Worm (Caenorhabditis elegans) whole organism, L1 larva: ENCODE measurements around the gene R05G6.4.
A peak's percentile ranks its signal among the peaks of the same experiment; 100 is the strongest.

Experiments used
- F16B12.6 ChIP-seq: fragments of 150-350 bp; optimal IDR thresholded peaks from 2 replicates; lab custom pipeline; 2014; ENCODE audit warnings: missing biosample characterization, missing genetic modification characterization
- Y116A8C.19 ChIP-seq: sonication (generic microtip); optimal IDR thresholded peaks from 2 replicates; lab custom pipeline; 2016; ENCODE audit warnings: missing compliant biosample characterization, missing genetic modification characterization, borderline replicate concordance
- aha-1 ChIP-seq: fragments of 150-350 bp; optimal IDR thresholded peaks from 2 replicates; lab custom pipeline; 2014; ENCODE audit warnings: missing biosample characterization, missing genetic modification characterization
- blmp-1 ChIP-seq: fragments of 150-350 bp; optimal IDR thresholded peaks from 2 replicates; lab custom pipeline; 2014; ENCODE audit warnings: missing biosample characterization, missing genetic modification characterization
- ceh-63 ChIP-seq: fragments of 200-800 bp; sonication (Bioruptor generic); optimal IDR thresholded peaks from 2 replicates; lab custom pipeline; 2018; ENCODE audit warnings: mild to moderate bottlenecking, missing genetic modification characterization, missing compliant biosample characterization
- ceh-8 ChIP-seq: fragments of 200-800 bp; sonication (Bioruptor generic); optimal IDR thresholded peaks from 2 replicates; lab custom pipeline; 2018; ENCODE audit warnings: mild to moderate bottlenecking, missing genetic modification characterization, moderate library complexity, missing compliant biosample characterization
- ceh-82 ChIP-seq, 3 experiments: fragments of 150-350 bp in 1 of 3; sonication (generic microtip) in 2 of 3; optimal IDR thresholded peaks; 2 replicates each; lab custom pipeline; 2014 to 2017; ENCODE audit warnings: missing biosample characterization in 3 of 3, missing genetic modification characterization in 3 of 3
- ceh-88 ChIP-seq: fragments of 200-800 bp; sonication (Bioruptor generic); IDR thresholded peaks from 2 replicates; pipeline ENCODE4 v1.3.6; 2022; ENCODE audit warnings: missing genetic modification characterization, missing compliant biosample characterization
- ceh-90 ChIP-seq: sonication (generic microtip); optimal IDR thresholded peaks from 2 replicates; lab custom pipeline; 2016; ENCODE audit warnings: missing genetic modification characterization, missing compliant biosample characterization
- ces-1 ChIP-seq: fragments of 150-350 bp; optimal IDR thresholded peaks from 2 replicates; lab custom pipeline; 2014; ENCODE audit warnings: missing biosample characterization, missing genetic modification reagents, missing genetic modification characterization
- dpl-1 ChIP-seq, 3 experiments: fragments of 150-350 bp in 2 of 3; sonication (generic microtip) in 1 of 3; optimal IDR thresholded peaks; 2 replicates each; lab custom pipeline; 2014 to 2017; ENCODE audit warnings: missing biosample characterization in 3 of 3, missing genetic modification characterization in 3 of 3, missing genetic modification reagents in 3 of 3
- dsc-1 ChIP-seq: sonication (generic microtip); optimal IDR thresholded peaks from 2 replicates; lab custom pipeline; 2016; ENCODE audit warnings: mild to moderate bottlenecking, missing genetic modification characterization, missing compliant biosample characterization
- efl-1 ChIP-seq, 4 experiments: fragments of 150-350 bp; optimal IDR thresholded peaks in 3 of 4; peaks in 1 of 4; 1 replicate in 1 of 4; 2 replicates in 3 of 4; lab custom pipeline; 2014; ENCODE audit warnings: missing biosample characterization in 2 of 4, missing genetic modification characterization in 2 of 4, missing genetic modification reagents in 2 of 4
- efl-3 ChIP-seq: fragments of 200-800 bp; sonication (Bioruptor generic); optimal IDR thresholded peaks from 2 replicates; lab custom pipeline; 2018; ENCODE audit warnings: mild to moderate bottlenecking, missing genetic modification characterization, missing compliant biosample characterization
- elt-2 ChIP-seq: sonication (generic microtip); optimal IDR thresholded peaks from 2 replicates; lab custom pipeline; 2016; ENCODE audit warnings: missing genetic modification characterization, mild to moderate bottlenecking, inconsistent platforms, missing compliant biosample characterization, missing genetic modification reagents
- elt-3 ChIP-seq, 6 experiments: fragments of 150-350 bp in 1 of 6; sonication (generic microtip); optimal IDR thresholded peaks; 2 replicates each; lab custom pipeline; 2017 to 2018; ENCODE audit warnings: missing biosample characterization in 6 of 6, missing genetic modification characterization in 6 of 6, inconsistent platforms in 1 of 6
- ets-5 ChIP-seq: fragments of 200-800 bp; sonication (Bioruptor generic); IDR thresholded peaks from 2 replicates; pipeline ENCODE4 v1.3.6; 2022; ENCODE audit warnings: missing genetic modification characterization, missing compliant biosample characterization
- fkh-10 ChIP-seq: sonication (generic microtip); optimal IDR thresholded peaks from 2 replicates; lab custom pipeline; 2017; ENCODE audit warnings: missing biosample characterization, missing genetic modification reagents, missing genetic modification characterization
- fkh-4 ChIP-seq: sonication (generic microtip); optimal IDR thresholded peaks from 2 replicates; lab custom pipeline; 2016; ENCODE audit warnings: missing compliant biosample characterization, missing genetic modification characterization, borderline replicate concordance
- fkh-8 ChIP-seq: sonication (generic microtip); optimal IDR thresholded peaks from 2 replicates; lab custom pipeline; 2016; ENCODE audit warnings: mild to moderate bottlenecking, missing genetic modification characterization, missing compliant biosample characterization
- fos-1 ChIP-seq: fragments of 150-350 bp; optimal IDR thresholded peaks from 2 replicates; lab custom pipeline; 2014; ENCODE audit warnings: missing biosample characterization, missing genetic modification characterization
- hlh-17 ChIP-seq: fragments of 200-800 bp; sonication (Bioruptor generic); optimal IDR thresholded peaks from 2 replicates; lab custom pipeline; 2018; ENCODE audit warnings: missing genetic modification characterization, mild to moderate bottlenecking, missing compliant biosample characterization, moderate library complexity, borderline replicate concordance
- hlh-4 ChIP-seq: sonication (generic microtip); optimal IDR thresholded peaks from 2 replicates; lab custom pipeline; 2016; ENCODE audit warnings: mild to moderate bottlenecking, missing genetic modification characterization, missing compliant biosample characterization
- lin-14 ChIP-seq: fragments of 200-800 bp; sonication (Bioruptor generic); optimal IDR thresholded peaks from 2 replicates; lab custom pipeline; 2018; ENCODE audit warnings: mild to moderate bottlenecking, missing genetic modification characterization, moderate library complexity, missing compliant biosample characterization
- lin-15B ChIP-seq: fragments of 150-350 bp; sonication (generic microtip); optimal IDR thresholded peaks from 3 replicates; lab custom pipeline; 2014; ENCODE audit warnings: missing biosample characterization, missing genetic modification characterization
- lin-35 ChIP-seq, 2 experiments: fragments of 150-350 bp; optimal IDR thresholded peaks; 2 replicates each; lab custom pipeline; 2014; ENCODE audit warnings: missing biosample characterization in 2 of 2, missing genetic modification characterization in 2 of 2, missing genetic modification reagents in 2 of 2
- lsy-2 ChIP-seq, 2 experiments: fragments of 150-350 bp; optimal IDR thresholded peaks; 2 replicates each; lab custom pipeline; 2014; ENCODE audit warnings: missing biosample characterization in 2 of 2, missing genetic modification characterization in 2 of 2
- mab-9 ChIP-seq: fragments of 200-800 bp; sonication (Bioruptor generic); IDR thresholded peaks from 2 replicates; pipeline ENCODE4 v1.3.6; 2022; ENCODE audit warnings: missing genetic modification reagents, missing genetic modification characterization, missing compliant biosample characterization
- mdl-1 ChIP-seq, 2 experiments: fragments of 150-350 bp; optimal IDR thresholded peaks; 2 replicates each; lab custom pipeline; 2014 to 2017; ENCODE audit warnings: missing biosample characterization in 2 of 2, missing genetic modification characterization in 2 of 2, inconsistent platforms in 1 of 2
- mep-1 ChIP-seq: fragments of 150-350 bp; optimal IDR thresholded peaks from 2 replicates; lab custom pipeline; 2014; ENCODE audit warnings: missing biosample characterization, missing genetic modification characterization
- nhr-12 ChIP-seq: sonication (generic microtip); optimal IDR thresholded peaks from 2 replicates; lab custom pipeline; 2017; ENCODE audit warnings: missing biosample characterization, missing genetic modification characterization
- nhr-20 ChIP-seq: sonication (generic microtip); optimal IDR thresholded peaks from 2 replicates; lab custom pipeline; 2016; ENCODE audit warnings: mild to moderate bottlenecking, missing genetic modification characterization, missing compliant biosample characterization
- nhr-71 ChIP-seq: sonication (generic microtip); optimal IDR thresholded peaks from 2 replicates; lab custom pipeline; 2016; ENCODE audit warnings: mild to moderate bottlenecking, missing genetic modification characterization, moderate library complexity, missing compliant biosample characterization
- nhr-90 ChIP-seq: sonication (generic microtip); optimal IDR thresholded peaks from 2 replicates; lab custom pipeline; 2016; ENCODE audit warnings: mild to moderate bottlenecking, missing genetic modification characterization, missing compliant biosample characterization; ENCODE audit not compliant: poor library complexity
- pax-3 ChIP-seq: fragments of 200-800 bp; sonication (Bioruptor generic); optimal IDR thresholded peaks from 2 replicates; lab custom pipeline; 2018; ENCODE audit warnings: mild to moderate bottlenecking, missing genetic modification characterization, moderate library complexity, missing compliant biosample characterization
- pqm-1 ChIP-seq: sonication (generic microtip); optimal IDR thresholded peaks from 3 replicates; lab custom pipeline; 2017; ENCODE audit warnings: missing biosample characterization, missing genetic modification characterization
- rnt-1 ChIP-seq: sonication (generic microtip); optimal IDR thresholded peaks from 2 replicates; lab custom pipeline; 2016; ENCODE audit warnings: mild to moderate bottlenecking, missing genetic modification characterization, moderate library complexity, missing compliant biosample characterization
- snu-23 ChIP-seq: sonication (generic microtip); optimal IDR thresholded peaks from 2 replicates; lab custom pipeline; 2016; ENCODE audit warnings: missing genetic modification characterization, missing compliant biosample characterization
- swsn-7 ChIP-seq: sonication (generic microtip); optimal IDR thresholded peaks from 2 replicates; lab custom pipeline; 2016; ENCODE audit warnings: missing genetic modification characterization, missing compliant biosample characterization
- tbx-2 ChIP-seq: sonication (generic microtip); optimal IDR thresholded peaks from 2 replicates; lab custom pipeline; 2016; ENCODE audit warnings: missing genetic modification characterization, missing compliant biosample characterization
- tlp-1 ChIP-seq: fragments of 150-350 bp; optimal IDR thresholded peaks from 2 replicates; lab custom pipeline; 2014; ENCODE audit warnings: missing biosample characterization, missing genetic modification characterization
- unc-30 ChIP-seq: sonication (generic microtip); optimal IDR thresholded peaks from 2 replicates; lab custom pipeline; 2017; ENCODE audit warnings: missing biosample characterization, missing genetic modification characterization
- unc-86 ChIP-seq: sonication (generic microtip); optimal IDR thresholded peaks from 2 replicates; lab custom pipeline; 2016; ENCODE audit warnings: missing genetic modification characterization, missing compliant biosample characterization
- ztf-11 ChIP-seq, 2 experiments: sonication (generic microtip); optimal IDR thresholded peaks; 2 replicates each; lab custom pipeline; 2016 to 2017; ENCODE audit warnings: missing genetic modification characterization in 2 of 2, missing biosample characterization in 1 of 2, missing compliant biosample characterization in 1 of 2

Gene R05G6.4

DNA sequence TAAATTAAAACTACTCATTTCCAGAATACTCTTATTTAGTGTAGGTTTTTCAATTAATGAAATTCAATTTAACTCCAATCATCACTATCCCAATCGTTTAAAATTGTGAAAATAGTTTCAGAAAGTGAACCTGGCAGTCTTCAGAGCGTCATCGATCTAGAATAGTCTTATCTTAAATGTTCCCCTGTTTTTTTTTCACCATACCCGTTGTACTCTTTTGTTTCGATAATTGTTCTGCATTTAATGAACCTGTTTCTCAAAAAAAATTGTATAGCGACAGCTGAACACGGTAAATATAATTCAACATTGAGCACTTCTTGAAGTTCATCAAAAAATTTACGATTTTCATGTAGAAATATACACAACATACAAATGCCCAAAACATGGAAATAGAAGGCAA lies 38.2 kb downstream of the R05G6.4 start:
- no peak for TF ChIP-seq aha-1 (tag; lab: Kevin White, UChicago)
- TF ChIP-seq blmp-1 (tag; lab: Kevin White, UChicago), result no peak
- no peak for TF ChIP-seq fkh-8
- TF ChIP-seq nhr-90 (tag; lab: Kevin White, UChicago), result no peak
- TF ChIP-seq Y116A8C.19 (tag; lab: Kevin White, UChicago), result no peak
- no peak for TF ChIP-seq lsy-2 (tag; optimal IDR thresholded peaks at IDR 0.05; lab: Kevin White, UChicago)
- TF ChIP-seq ceh-88, result no peak
- TF ChIP-seq snu-23 (GFP tag; lab: Kevin White, UChicago), result no peak
- no peak for TF ChIP-seq ztf-11 (tag; optimal IDR thresholded peaks at IDR 0.05; lab: Kevin White, UChicago)
- no peak for TF ChIP-seq tbx-2
- no peak for TF ChIP-seq ets-5 (GFP tag; lab: Robert Waterston, UW)
- TF ChIP-seq pax-3 (tag; lab: Kevin White, UChicago), result no peak
- TF ChIP-seq lin-15B (tag; lab: Kevin White, UChicago), result no peak

DNA sequence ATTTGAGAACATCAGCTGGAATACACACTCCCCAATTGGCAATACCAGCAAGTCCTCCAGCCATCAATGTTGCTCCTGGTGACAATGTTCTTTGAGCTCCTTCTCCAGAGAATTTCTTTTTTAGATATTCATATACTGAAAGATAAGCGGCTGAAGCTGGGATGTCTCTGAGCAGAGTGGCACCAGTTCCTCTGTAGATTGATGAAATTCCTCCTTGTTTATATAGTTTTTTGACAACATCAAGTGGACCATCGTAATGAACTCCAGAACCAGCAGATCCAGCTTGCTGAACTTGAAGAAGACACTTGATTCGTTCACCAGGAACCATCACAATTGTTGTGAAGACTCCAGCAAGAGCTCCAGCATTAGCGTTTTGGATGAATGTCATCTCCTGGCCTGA lies 39.1 kb downstream of the R05G6.4 start:
- no peak for TF ChIP-seq lsy-2 (tag; optimal IDR thresholded peaks at IDR 0.05; lab: Kevin White, UChicago)

DNA sequence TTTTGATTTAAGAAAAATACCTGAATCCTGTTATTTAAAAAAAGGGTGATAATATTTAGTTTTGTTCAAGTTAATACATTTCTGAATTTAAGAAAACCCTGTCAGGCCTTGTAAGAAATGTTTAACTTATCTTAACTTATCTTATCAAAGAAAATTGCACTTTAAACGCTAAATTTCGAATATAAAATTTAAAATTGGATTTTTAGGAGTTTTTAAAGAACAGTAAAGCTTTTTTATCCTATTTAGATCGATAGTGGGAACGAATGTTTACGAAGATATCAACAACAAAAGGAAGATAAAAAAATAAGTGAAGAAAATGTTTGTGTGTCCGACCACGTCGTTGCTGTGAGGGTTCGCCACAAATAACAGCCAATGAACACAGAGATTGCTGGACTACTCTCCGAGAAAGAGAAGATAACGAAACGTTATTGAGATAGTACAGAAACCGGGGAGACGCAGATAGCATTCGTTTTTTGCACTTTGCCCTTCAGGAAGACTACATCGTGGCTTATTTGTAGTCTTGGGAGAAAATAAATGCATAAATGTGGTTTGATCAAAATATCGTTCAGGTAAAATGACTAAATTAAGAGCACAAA lies 40.0 kb downstream of the R05G6.4 start, which contains the start of gene dif-1:
TSS of gene dif-1 (minus strand) at position 51 of the 596 bp plus-strand sequence.
- peak; percentile 58 for TF ChIP-seq snu-23 (GFP tag; lab: Kevin White, UChicago)
- TF ChIP-seq ceh-63 (GFP tag; lab: Kevin White, UChicago), result no peak
- TF ChIP-seq lin-35 (GFP tag; optimal IDR thresholded peaks at IDR 0.05; lab: Kevin White, UChicago), result peak in 1 of 2 experiments; percentile 54
- TF ChIP-seq fkh-10 (GFP tag; lab: Kevin White, UChicago), result no peak
- TF ChIP-seq lin-14 (GFP tag; lab: Kevin White, UChicago), result peak; percentile 73
- TF ChIP-seq F16B12.6 (tag; lab: Kevin White, UChicago), result peak; percentile 4
- TF ChIP-seq rnt-1, result peak; percentile 31
- peak; percentile 65 for TF ChIP-seq elt-2 (tag; lab: Kevin White, UChicago)
- TF ChIP-seq nhr-71 (tag; lab: Kevin White, UChicago), result peak; percentile 30
- TF ChIP-seq mep-1, result peak; percentile 5
- TF ChIP-seq elt-3 (tag; optimal IDR thresholded peaks at IDR 0.05; lab: Kevin White, UChicago), result peak in 2 of 6 experiments; percentile 23 to 35
- peak; percentile 48 for TF ChIP-seq nhr-20 (tag; lab: Kevin White, UChicago)
- peak; percentile 4 to 7 for TF ChIP-seq efl-1 (optimal IDR thresholded peaks at IDR 0.05; lab: Kevin White, UChicago)
- peak in 1 of 2 experiments; percentile 13 for TF ChIP-seq efl-1 (GFP tag; optimal IDR thresholded peaks at IDR 0.05 in 1 of 2; lab: Kevin White, UChicago)
- no peak for TF ChIP-seq fos-1
- no peak for TF ChIP-seq ces-1 (GFP tag; lab: Kevin White, UChicago)
- peak in 1 of 2 experiments; percentile 26 for TF ChIP-seq lsy-2 (tag; optimal IDR thresholded peaks at IDR 0.05; lab: Kevin White, UChicago)
- no peak for TF ChIP-seq hlh-17 (GFP tag; lab: Kevin White, UChicago)
- peak; percentile 56 for TF ChIP-seq blmp-1 (tag; lab: Kevin White, UChicago)

DNA sequence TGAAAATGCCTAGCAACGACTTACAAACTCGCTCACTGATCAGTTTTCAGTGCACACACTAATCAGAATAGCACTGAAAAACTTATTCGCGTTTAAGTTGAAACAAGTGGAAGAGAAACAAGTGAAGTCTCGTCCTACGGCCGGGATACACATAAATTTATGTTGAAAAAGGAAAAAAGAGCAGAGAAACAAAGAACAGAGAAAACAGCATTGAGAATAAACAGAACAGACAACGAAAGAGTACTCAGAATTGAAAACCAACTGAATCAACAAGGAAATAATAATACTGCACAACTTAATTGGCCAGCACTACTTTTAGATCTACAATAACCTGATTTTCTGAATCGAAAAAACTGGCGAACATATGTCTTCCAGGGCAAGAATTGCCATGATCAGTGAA lies 41.3 kb downstream of the R05G6.4 start, which contains the start of gene F49E8.6:
TSS of gene F49E8.6 (minus strand) at position 317 of the 400 bp plus-strand sequence.
- TF ChIP-seq elt-2 (tag; lab: Kevin White, UChicago) (no peak), lin-14 (GFP tag; lab: Kevin White, UChicago) (peak; percentile 30), nhr-20 (tag; lab: Kevin White, UChicago) (no peak), pqm-1 (tag; lab: Kevin White, UChicago) (no peak), ceh-8 (GFP tag; lab: Kevin White, UChicago) (no peak), unc-30 (tag; lab: Kevin White, UChicago) (no peak), pax-3 (tag; lab: Kevin White, UChicago) (no peak), dsc-1 (tag; lab: Kevin White, UChicago) (no peak), nhr-12 (no peak), mdl-1 (tag; optimal IDR thresholded peaks at IDR 0.05; lab: Kevin White, UChicago) (no peak), lsy-2 (tag; optimal IDR thresholded peaks at IDR 0.05; lab: Kevin White, UChicago) (peak in 1 of 2 experiments; percentile 33), tbx-2 (no peak), mab-9 (GFP tag; lab: Robert Waterston, UW) (no peak), unc-86 (no peak), efl-3 (GFP tag; lab: Kevin White, UChicago) (no peak), swsn-7 (tag; lab: Kevin White, UChicago) (no peak), tlp-1 (no peak), ceh-82 (tag; optimal IDR thresholded peaks at IDR 0.05; lab: Kevin White, UChicago) (no peak), hlh-4 (tag; lab: Kevin White, UChicago) (no peak), ceh-90 (tag; lab: Kevin White, UChicago) (no peak), snu-23 (GFP tag; lab: Kevin White, UChicago) (no peak), nhr-71 (tag; lab: Kevin White, UChicago) (peak; percentile 19), dpl-1 (GFP tag; optimal IDR thresholded peaks at IDR 0.05; lab: Kevin White, UChicago) (peak in 1 of 3 experiments; percentile 2), fkh-4 (tag; lab: Kevin White, UChicago) (no peak)
